Worm (Caenorhabditis elegans) whole organism, late embryonic: ENCODE measurements around the gene bre-3.

Experiments used
- ama-1 ChIP-seq: fragments of 150-350 bp; optimal IDR thresholded peaks from 2 replicates; lab custom pipeline; 2014
- elt-4 ChIP-seq: sonication (generic microtip); optimal IDR thresholded peaks from 2 replicates; lab custom pipeline; 2016; ENCODE audit warnings: missing genetic modification characterization, missing compliant biosample characterization
- fkh-6 ChIP-seq: sonication (generic microtip); optimal IDR thresholded peaks from 2 replicates; lab custom pipeline; 2016; ENCODE audit warnings: missing genetic modification characterization, missing compliant biosample characterization
- hlh-30 ChIP-seq: sonication (generic microtip); optimal IDR thresholded peaks from 2 replicates; lab custom pipeline; 2017; ENCODE audit warnings: antibody characterized with exemption, missing genetic modification characterization, missing compliant biosample characterization; ENCODE audit not compliant: insufficient read depth
- hlh-8 ChIP-seq: sonication (generic microtip); optimal IDR thresholded peaks from 2 replicates; lab custom pipeline; 2016; ENCODE audit warnings: missing genotype, missing genetic modification characterization, missing compliant biosample characterization
- pag-3 ChIP-seq: sonication (generic microtip); optimal IDR thresholded peaks from 2 replicates; lab custom pipeline; 2016; ENCODE audit warnings: missing compliant biosample characterization, missing genetic modification characterization, borderline replicate concordance
- pax-1 ChIP-seq: fragments of 150-350 bp; optimal IDR thresholded peaks from 2 replicates; lab custom pipeline; 2014; ENCODE audit warnings: missing biosample characterization, missing genetic modification characterization
- pqm-1 ChIP-seq: sonication (generic microtip); optimal IDR thresholded peaks from 2 replicates; lab custom pipeline; 2016; ENCODE audit warnings: missing genetic modification characterization, missing compliant biosample characterization
- rnt-1 ChIP-seq: sonication (generic microtip); optimal IDR thresholded peaks from 2 replicates; lab custom pipeline; 2016; ENCODE audit warnings: missing genetic modification characterization, missing compliant biosample characterization
- sox-4 ChIP-seq: sonication (generic microtip); optimal IDR thresholded peaks from 2 replicates; lab custom pipeline; 2017; ENCODE audit warnings: mild to moderate bottlenecking, missing genetic modification characterization, inconsistent platforms, missing compliant biosample characterization
- tbx-2 ChIP-seq: sonication (generic microtip); optimal IDR thresholded peaks from 2 replicates; lab custom pipeline; 2016; ENCODE audit warnings: missing genetic modification characterization, missing compliant biosample characterization
- ttx-3 ChIP-seq: sonication (generic microtip); optimal IDR thresholded peaks from 2 replicates; lab custom pipeline; 2016; ENCODE audit warnings: missing genetic modification reagents, missing genetic modification characterization, missing compliant biosample characterization
- zip-5 ChIP-seq: sonication (generic microtip); optimal IDR thresholded peaks from 2 replicates; lab custom pipeline; 2016; ENCODE audit warnings: missing genetic modification characterization, missing compliant biosample characterization

DNA sequence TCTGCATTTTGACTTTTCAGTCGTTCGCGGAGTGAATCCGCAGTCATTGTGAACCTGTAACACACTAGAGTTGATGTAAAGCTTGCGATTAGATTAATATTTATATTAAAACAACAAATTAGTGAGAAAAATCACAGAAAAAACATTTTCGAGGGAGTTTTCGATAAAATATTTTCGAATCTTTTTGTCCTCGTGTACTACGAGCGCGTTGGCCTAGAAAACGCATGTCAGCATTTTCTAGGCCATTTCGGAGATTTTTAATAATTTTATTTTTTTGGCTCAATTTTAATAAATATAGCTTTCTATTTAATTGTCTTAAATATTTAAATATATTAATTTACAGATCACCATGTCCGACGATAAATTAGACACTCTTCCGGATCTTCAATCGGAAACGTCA is 19.8 kb downstream of the bre-3 start, which contains the start of gene B0464.9:
- TF ChIP-seq ama-1 (lab: Kevin White, UChicago) (no peak), zip-5 (tag; lab: Kevin White, UChicago) (peak; percentile 73), hlh-8 (tag; lab: Kevin White, UChicago) (peak; percentile 61), rnt-1 (tag; lab: Kevin White, UChicago) (peak; percentile 4), fkh-6 (tag; lab: Kevin White, UChicago) (no peak), sox-4 (tag; lab: Kevin White, UChicago) (no peak), elt-4 (tag; lab: Kevin White, UChicago) (no peak), pag-3 (tag; lab: Kevin White, UChicago) (no peak), pax-1 (tag; lab: Kevin White, UChicago) (no peak), pqm-1 (tag; lab: Kevin White, UChicago) (no peak), ttx-3 (tag; lab: Kevin White, UChicago) (peak; percentile 40), tbx-2 (peak; percentile 81), hlh-30 (tag; lab: Kevin White, UChicago) (no peak)
